5 fruit fly cellular contexts compared by ENCODE assay signal in the genomic region with DNA sequence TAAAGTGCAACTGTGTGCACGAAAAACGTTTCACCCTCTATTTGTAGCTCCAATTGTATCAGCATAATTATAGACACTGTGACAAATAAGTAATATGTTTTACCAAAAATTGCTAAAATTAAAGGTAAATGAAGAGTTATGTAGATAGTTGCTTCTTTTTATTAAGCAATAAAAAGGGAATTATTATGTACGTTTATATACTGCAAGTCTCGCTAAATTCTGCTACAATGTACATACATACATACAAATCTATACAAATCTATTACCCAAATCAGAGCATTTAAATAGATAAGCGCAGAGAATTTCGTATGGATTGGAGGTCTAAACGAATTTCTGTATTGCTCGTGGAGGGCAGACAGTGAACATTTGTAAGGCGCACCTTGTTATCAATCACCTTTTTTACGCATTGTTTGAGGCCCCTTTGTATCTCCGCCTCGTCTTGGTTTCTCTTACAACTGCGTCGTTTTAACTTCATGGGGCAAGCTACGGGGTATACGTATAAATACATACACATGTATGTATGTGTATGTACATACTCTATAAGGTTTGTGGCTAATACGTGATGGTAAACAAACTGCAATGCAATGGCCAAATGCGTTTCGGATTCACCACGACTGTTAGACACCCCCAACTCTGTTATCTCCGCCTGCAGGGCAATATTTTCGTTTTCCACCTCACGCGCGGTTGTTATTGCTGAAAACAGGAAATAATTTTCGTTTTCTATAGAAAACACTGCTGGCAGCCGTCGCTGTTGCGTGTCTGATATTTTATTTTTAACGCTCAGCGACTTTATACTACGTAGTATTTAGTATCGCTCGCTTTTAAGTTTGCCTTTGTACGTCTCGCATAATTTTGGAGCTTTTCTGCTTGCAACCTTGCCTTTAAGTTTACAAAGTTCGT.
TF ChIP-seq lines count a peak whose summit lies in the region.

No protein-coding gene starts in this region.

TF ChIP-seq in whole organism, adult, 20 proteins besides CTCF, POLR2A, EP300 and RAD21 (continued from another document):
- TF ChIP-seq CG7045 (GFP tag; optimal IDR thresholded peaks at IDR 0.05; lab: Kevin White, UChicago) (peak; percentile 1), Mnt (GFP tag; optimal IDR thresholded peaks at IDR 0.05; lab: Kevin White, UChicago) (peak; percentile 61), bab1 (GFP tag; optimal IDR thresholded peaks at IDR 0.05; lab: Kevin White, UChicago) (peak; percentile 16), CG1620 (GFP tag; optimal IDR thresholded peaks at IDR 0.05; lab: Kevin White, UChicago) (no peak)
TF ChIP-seq in whole organism, adult: peak in this region for 10.

TF ChIP-seq in whole organism, embryonic, 481 proteins besides CTCF, POLR2A, EP300 and RAD21 (continued from another document and continues in another):
- TF ChIP-seq CoRest (tag; optimal IDR thresholded peaks at IDR 0.05; lab: Kevin White, UChicago) (peak; percentile 75), zen (tag; optimal IDR thresholded peaks at IDR 0.05; lab: Kevin White, UChicago) (peak; percentile 59), lola (GFP tag; optimal IDR thresholded peaks at IDR 0.05; lab: Kevin White, UChicago) (peak in 1 of 3 experiments; percentile 80), CG11504 (tag; optimal IDR thresholded peaks at IDR 0.05; lab: Kevin White, UChicago) (peak; percentile 76), kay (GFP tag; optimal IDR thresholded peaks at IDR 0.05; lab: Kevin White, UChicago) (peak; percentile 2), Hmx (GFP tag; optimal IDR thresholded peaks at IDR 0.05; lab: Kevin White, UChicago) (peak; percentile 2), bbx (GFP tag; IDR thresholded peaks at IDR 0.05; lab: Robert Waterston, UW; ENCODE audit: partially characterized antibody) (peak; percentile 40; the same call in 1 of the 2 replicates), pfk (GFP tag; optimal IDR thresholded peaks at IDR 0.05; lab: Kevin White, UChicago) (peak; percentile 46), CG16779 (GFP tag; IDR thresholded peaks at IDR 0.05; lab: Robert Waterston, UW) (no peak), CG8478 (optimal IDR thresholded peaks at IDR 0.05; lab: Kevin White, UChicago) (no peak), CG9876 (GFP tag; optimal IDR thresholded peaks at IDR 0.05; lab: Kevin White, UChicago) (no peak), CG18619 (GFP tag; optimal IDR thresholded peaks at IDR 0.05; lab: Kevin White, UChicago) (peak; percentile 48), mld (GFP tag; IDR thresholded peaks at IDR 0.05; lab: Robert Waterston, UW; ENCODE audit: partially characterized antibody) (no peak), CG2678 (tag; optimal IDR thresholded peaks at IDR 0.05; lab: Kevin White, UChicago) (peak; percentile 74), CG18476 (GFP tag; optimal IDR thresholded peaks at IDR 0.05; lab: Kevin White, UChicago) (peak; percentile 51), Ssrp (tag; optimal IDR thresholded peaks at IDR 0.05; lab: Kevin White, UChicago) (peak; percentile 71), ap (GFP tag; IDR thresholded peaks at IDR 0.05; lab: Robert Waterston, UW) (no peak), CG7357 (GFP tag; IDR thresholded peaks at IDR 0.05; lab: Robert Waterston, UW) (no peak), jing (GFP tag; optimal IDR thresholded peaks at IDR 0.05; lab: Kevin White, UChicago) (peak; percentile 33), CG13775 (GFP tag; optimal IDR thresholded peaks at IDR 0.05; lab: Kevin White, UChicago) (peak; percentile 57), YL-1 (GFP tag; optimal IDR thresholded peaks at IDR 0.05; lab: Kevin White, UChicago) (peak; percentile 36), CG4854 (GFP tag; optimal IDR thresholded peaks at IDR 0.05; lab: Kevin White, UChicago) (no peak), B-H1 (GFP tag; IDR thresholded peaks at IDR 0.05; lab: Robert Waterston, UW) (peak; percentile 25; the same call in 1 of the 3 replicates), Xbp1 (GFP tag; optimal IDR thresholded peaks at IDR 0.05; lab: Kevin White, UChicago) (peak; percentile 59), CG7556 (GFP tag; optimal IDR thresholded peaks at IDR 0.05; lab: Kevin White, UChicago) (peak; percentile 74), PHDP (tag; optimal IDR thresholded peaks at IDR 0.05; lab: Kevin White, UChicago) (peak; percentile 79), zfh1 (GFP tag; IDR thresholded peaks at IDR 0.05; lab: Robert Waterston, UW) (peak; percentile 51; the same call in 1 of the 3 replicates), CG31365 (tag; optimal IDR thresholded peaks at IDR 0.05; lab: Kevin White, UChicago) (no peak)

TF ChIP-seq in whole organism, prepupa, 60 proteins besides CTCF, POLR2A, EP300 and RAD21 (continued from another document and continues in another):
- TF ChIP-seq CG31627 (GFP tag; optimal IDR thresholded peaks at IDR 0.05; lab: Kevin White, UChicago) (peak; percentile 66), Ets96B (tag; optimal IDR thresholded peaks at IDR 0.05; lab: Kevin White, UChicago) (peak; percentile 83), CG34406 (GFP tag; optimal IDR thresholded peaks at IDR 0.05; lab: Kevin White, UChicago) (peak; percentile 58), eg (GFP tag; IDR thresholded peaks at IDR 0.05; lab: Robert Waterston, UW) (peak; percentile 87), Smox (GFP tag; optimal IDR thresholded peaks at IDR 0.05; lab: Kevin White, UChicago) (peak; percentile 78), Blimp-1 (GFP tag; optimal IDR thresholded peaks at IDR 0.05; lab: Kevin White, UChicago) (no peak), CG8119 (GFP tag; IDR thresholded peaks at IDR 0.05; lab: Robert Waterston, UW) (peak; percentile 86; the same call in 2 of the 3 replicates), esn (GFP tag; optimal IDR thresholded peaks at IDR 0.05; lab: Kevin White, UChicago) (peak; percentile 82), CG32006 (GFP tag; optimal IDR thresholded peaks at IDR 0.05; lab: Kevin White, UChicago) (peak; percentile 85), dac (GFP tag; optimal IDR thresholded peaks at IDR 0.05; lab: Kevin White, UChicago) (peak; percentile 24), Eip75B (GFP tag; optimal IDR thresholded peaks at IDR 0.05; lab: Kevin White, UChicago) (peak; percentile 82), Gug (GFP tag; IDR thresholded peaks at IDR 0.05; lab: Robert Waterston, UW) (peak; percentile 57), CG1621 (tag; optimal IDR thresholded peaks at IDR 0.05; lab: Kevin White, UChicago) (peak; percentile 61), CG6276 (GFP tag; optimal IDR thresholded peaks at IDR 0.05; lab: Kevin White, UChicago) (peak; percentile 83), Met (GFP tag; optimal IDR thresholded peaks at IDR 0.05; lab: Kevin White, UChicago) (peak; percentile 81), CG15336 (GFP tag; IDR thresholded peaks at IDR 0.05; lab: Robert Waterston, UW) (peak; percentile 87), Hr4 (GFP tag; optimal IDR thresholded peaks at IDR 0.05; lab: Kevin White, UChicago) (peak; percentile 89), CG6854 (GFP tag; optimal IDR thresholded peaks at IDR 0.05; lab: Kevin White, UChicago) (no peak), Sox14 (GFP tag; optimal IDR thresholded peaks at IDR 0.05; lab: Kevin White, UChicago) (peak; percentile 72), Eip93F (GFP tag; optimal IDR thresholded peaks at IDR 0.05; lab: Kevin White, UChicago) (peak; percentile 61), CG6808 (GFP tag; optimal IDR thresholded peaks at IDR 0.05; lab: Kevin White, UChicago) (peak; percentile 65), acj6 (GFP tag; optimal IDR thresholded peaks at IDR 0.05; lab: Kevin White, UChicago) (peak; percentile 79), CG4318 (GFP tag; optimal IDR thresholded peaks at IDR 0.05; lab: Kevin White, UChicago) (peak; percentile 76), CG9139 (GFP tag; optimal IDR thresholded peaks at IDR 0.05; lab: Kevin White, UChicago) (peak; percentile 19), fd59A (GFP tag; optimal IDR thresholded peaks at IDR 0.05; lab: Kevin White, UChicago) (peak; percentile 67), CG6792 (GFP tag; optimal IDR thresholded peaks at IDR 0.05; lab: Kevin White, UChicago) (peak; percentile 62), Ets21C (GFP tag; optimal IDR thresholded peaks at IDR 0.05; lab: Kevin White, UChicago) (peak; percentile 56), CG3032 (tag; optimal IDR thresholded peaks at IDR 0.05; lab: Kevin White, UChicago) (peak; percentile 75), Hr38 (GFP tag; optimal IDR thresholded peaks at IDR 0.05; lab: Kevin White, UChicago) (no peak), CG7368 (GFP tag; optimal IDR thresholded peaks at IDR 0.05; lab: Kevin White, UChicago) (peak; percentile 37)

TF ChIP-seq in whole organism, pupa, 21 proteins besides CTCF, POLR2A, EP300 and RAD21 (continued from another document):
- TF ChIP-seq CG4496 (GFP tag; IDR thresholded peaks at IDR 0.05; lab: Robert Waterston, UW): peak; percentile 57; the same call in 1 of the 3 replicates
- TF ChIP-seq Ets98B (GFP tag; IDR thresholded peaks at IDR 0.05; lab: Robert Waterston, UW): peak; percentile 38; the same call in 1 of the 2 replicates
- peak; percentile 70 for TF ChIP-seq Pif1A (GFP tag; optimal IDR thresholded peaks at IDR 0.05; lab: Kevin White, UChicago)
- TF ChIP-seq EcR (GFP tag; optimal IDR thresholded peaks at IDR 0.05; lab: Kevin White, UChicago): peak; percentile 47

TF ChIP-seq in whole organism, wandering third instar larva, 38 proteins besides CTCF, POLR2A, EP300 and RAD21 (continued from another document):
- TF ChIP-seq dl (GFP tag; optimal IDR thresholded peaks at IDR 0.05; lab: Kevin White, UChicago; ENCODE audit: insufficient read depth in 1 of 2, partially characterized antibody in 2 of 2): peak in 1 of 2 experiments; percentile 36
- peak in 1 of 2 experiments; percentile 65 for TF ChIP-seq foxo (GFP tag; optimal IDR thresholded peaks at IDR 0.05; lab: Kevin White, UChicago)
- TF ChIP-seq Hr78 (GFP tag; optimal IDR thresholded peaks at IDR 0.05; lab: Kevin White, UChicago): no peak
- no peak for TF ChIP-seq pan (optimal IDR thresholded peaks at IDR 0.05; lab: Kevin White, UChicago)
- no peak for TF ChIP-seq Myc (optimal IDR thresholded peaks at IDR 0.05; lab: Kevin White, UChicago)
- peak; percentile 58 for TF ChIP-seq HLH106 (tag; optimal IDR thresholded peaks at IDR 0.05; lab: Kevin White, UChicago)
- TF ChIP-seq GATAd (GFP tag; optimal IDR thresholded peaks at IDR 0.05; lab: Kevin White, UChicago): no peak
- peak; percentile 71 for TF ChIP-seq ey (GFP tag; optimal IDR thresholded peaks at IDR 0.05; lab: Kevin White, UChicago)
- no peak for TF ChIP-seq dsf (GFP tag; optimal IDR thresholded peaks at IDR 0.05; lab: Kevin White, UChicago; ENCODE audit: borderline replicate concordance)
- TF ChIP-seq CrebA (GFP tag; optimal IDR thresholded peaks at IDR 0.05; lab: Kevin White, UChicago; ENCODE audit: borderline replicate concordance): no peak
- TF ChIP-seq dmrt93B (GFP tag; optimal IDR thresholded peaks at IDR 0.05; lab: Kevin White, UChicago): peak; percentile 20
- TF ChIP-seq lola (GFP tag; optimal IDR thresholded peaks at IDR 0.05; lab: Kevin White, UChicago): no peak
- TF ChIP-seq N (GFP tag; optimal IDR thresholded peaks at IDR 0.05; lab: Kevin White, UChicago): no peak
- TF ChIP-seq brk (GFP tag; optimal IDR thresholded peaks at IDR 0.05; lab: Kevin White, UChicago): no peak
- TF ChIP-seq jim (GFP tag; optimal IDR thresholded peaks at IDR 0.05; lab: Kevin White, UChicago): no peak
- no peak for TF ChIP-seq Mio (GFP tag; optimal IDR thresholded peaks at IDR 0.05; lab: Kevin White, UChicago)
- peak; percentile 67 for TF ChIP-seq fru (GFP tag; optimal IDR thresholded peaks at IDR 0.05; lab: Kevin White, UChicago)
